Fruit fly (Drosophila melanogaster) Kc167 (cell line): ENCODE data around the gene Syx5.

Experiments used
- Myc ChIP-seq: fragments of >200 bp; optimal IDR thresholded peaks from 2 replicates; lab custom pipeline; 2017; ENCODE audit warnings: missing external identifiers
- Sin3A ChIP-seq: fragments of >200 bp; optimal IDR thresholded peaks from 2 replicates; lab custom pipeline; 2018; ENCODE audit warnings: missing external identifiers
- h ChIP-seq: fragments of >200 bp; optimal IDR thresholded peaks from 3 replicates; lab custom pipeline; 2018; ENCODE audit warnings: missing external identifiers
- insv ChIP-seq: fragments of >200 bp; optimal IDR thresholded peaks from 3 replicates; lab custom pipeline; 2018; ENCODE audit warnings: missing external identifiers
- ttk ChIP-seq: sonication (Bioruptor generic); optimal IDR thresholded peaks from 2 replicates; lab custom pipeline; 2017; ENCODE audit warnings: missing external identifiers

DNA sequence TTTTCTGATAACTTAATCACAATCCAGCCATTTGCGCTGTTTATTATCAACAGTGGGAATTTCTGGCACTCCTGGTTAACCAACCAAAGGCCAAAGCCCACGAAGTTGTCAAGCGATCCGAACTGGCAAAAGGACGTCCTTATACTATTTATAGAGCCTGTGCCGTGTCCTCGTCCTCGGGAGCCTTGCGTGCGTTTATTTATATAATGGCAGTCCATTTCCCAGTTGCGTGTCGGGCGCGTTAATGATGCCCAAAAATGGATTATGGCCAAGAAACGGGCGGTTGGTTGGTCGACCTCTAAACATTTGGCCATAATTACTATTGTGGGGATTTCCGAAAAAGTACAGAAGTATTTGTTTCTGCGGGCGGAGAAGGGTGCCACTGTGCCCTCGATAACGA, 13.3 kb downstream of the Syx5 start:
- TF ChIP-seq h (lab: Kevin White, UChicago) (no peak), insv (lab: Kevin White, UChicago) (no peak), Sin3A (no peak), Myc (lab: Kevin White, UChicago) (no peak), ttk (lab: Kevin White, UChicago) (no peak)
